Worm (Caenorhabditis elegans) whole organism, dauer: ENCODE measurements around the gene sup-1.

ENCODE experiments used
- unc-62 ChIP-seq: sonication (generic microtip); optimal IDR thresholded peaks from 2 replicates; lab custom pipeline; 2017; ENCODE audit warnings: missing biosample characterization, missing genetic modification reagents, missing genetic modification characterization

The sup-1 gene

ce11 chrIII:11698569-11698968 is 38.9 kb downstream of the sup-1 start, which contains the start of gene Y41C4A.7:
Y41C4A.7 (plus strand) TSS chrIII:11698869.
- TF ChIP-seq unc-62 = no peak

- TF ChIP-seq unc-62 = no peak
Observed at ce11 chrIII:11696273-11696672, 41.2 kb downstream of the sup-1 start, which contains the start of gene Y41C4A.6. Y41C4A.6 (plus strand) TSS chrIII:11696573.

DNA sequence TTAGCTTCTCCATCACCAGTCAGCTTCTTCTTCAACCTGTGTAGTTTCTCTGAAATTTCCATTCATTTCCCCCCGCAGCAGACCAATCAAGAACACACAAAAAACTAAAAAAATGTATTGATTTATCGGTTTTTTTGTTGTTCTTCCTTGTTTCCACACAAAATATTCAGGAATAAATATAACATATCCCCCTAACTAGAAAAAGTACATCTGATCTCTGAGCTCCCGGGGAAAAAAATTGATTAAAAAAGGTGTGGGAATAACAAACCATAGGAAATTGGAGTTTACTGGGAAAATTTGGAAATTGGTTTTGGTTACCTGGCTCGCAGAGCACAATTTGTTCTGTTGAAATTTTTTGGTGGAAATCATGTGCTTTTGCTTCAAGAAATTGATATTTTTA is 42.5 kb downstream of the sup-1 start, which contains the start of gene Y41C4A.22:
Y41C4A.22 (plus strand) TSS at position 301 of the 400 bp plus-strand sequence.
- TF ChIP-seq unc-62 = no peak

DNA sequence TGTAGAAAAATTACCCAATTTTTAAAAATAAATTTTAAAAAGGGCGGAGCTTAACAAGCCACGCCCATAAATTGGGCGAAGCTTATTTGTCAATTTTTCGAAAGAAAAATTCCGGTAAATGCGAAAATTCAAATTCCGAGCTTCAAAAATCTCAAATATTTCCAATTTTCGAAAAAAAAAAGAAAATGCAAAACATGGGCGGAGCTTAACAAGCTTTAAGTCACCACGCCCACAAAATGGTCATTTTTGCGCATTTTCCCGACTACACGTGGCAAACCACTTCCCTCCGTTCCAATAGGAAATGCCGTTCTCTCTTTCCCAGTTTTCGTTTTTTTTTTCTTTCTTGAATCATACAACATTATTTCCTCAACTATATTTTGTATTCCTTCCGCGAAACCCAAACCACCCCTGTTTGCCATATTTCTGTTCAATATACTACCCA is 42.9 kb downstream of the sup-1 start:
- TF ChIP-seq unc-62 = no peak

ce11 chrIII:11692380-11692779 is 45.0 kb downstream of the sup-1 start:
- TF ChIP-seq unc-62 = no peak

DNA sequence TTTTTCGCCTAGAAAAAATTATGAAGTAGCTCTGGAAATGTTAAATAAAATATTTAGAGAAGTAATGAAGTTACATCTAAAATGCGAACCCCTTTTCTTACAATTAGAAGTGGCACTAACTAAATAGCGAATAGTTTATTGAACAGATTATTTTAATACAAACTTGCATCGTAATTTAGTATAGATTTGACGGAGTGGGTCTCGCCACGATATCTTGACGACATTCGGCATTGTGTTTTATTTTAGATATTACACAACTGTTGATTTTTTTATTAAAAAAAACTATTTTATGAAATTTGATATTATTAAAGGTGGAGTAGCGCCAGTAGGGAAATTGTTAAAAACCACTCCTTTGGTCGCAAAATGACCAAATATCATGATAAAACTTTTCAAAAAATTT is 47.5 kb downstream of the sup-1 start:
- no peak for TF ChIP-seq unc-62

- TF ChIP-seq unc-62 = no peak
Observed at ce11 chrIII:11689303-11689702, 48.1 kb downstream of the sup-1 start.

DNA sequence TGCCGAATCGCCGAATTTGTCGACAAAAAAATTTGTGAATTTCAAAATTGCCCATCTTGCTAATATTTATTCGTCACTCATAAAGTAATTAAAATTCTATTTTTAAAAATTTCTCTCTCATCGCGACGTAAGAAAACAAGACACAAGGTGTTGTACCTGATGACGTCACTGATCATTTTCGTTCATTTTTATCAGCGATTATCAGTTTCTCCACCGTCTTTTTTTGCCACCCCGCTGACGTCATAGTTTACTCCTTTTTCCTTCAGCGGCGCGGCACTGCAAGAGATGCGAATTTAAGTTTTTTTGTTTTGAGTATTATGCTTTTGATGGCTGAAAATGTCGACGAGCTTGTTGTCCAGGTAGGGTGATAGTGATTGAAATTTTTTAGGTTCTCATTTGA is 52.7 kb downstream of the sup-1 start:
- no peak for TF ChIP-seq unc-62

- no peak for TF ChIP-seq unc-62
Observed at ce11 chrIII:11683790-11684189, 53.6 kb downstream of the sup-1 start.
